Fruit fly (Drosophila melanogaster) whole organism, embryonic: ENCODE results near the gene Hmbs.

Source experiments
- Aef1 ChIP-seq: fragments of 200-800 bp; sonication (Bioruptor generic); IDR thresholded peaks from 3 replicates; pipeline ENCODE4 v1.3.6; 2022; ENCODE audit warnings: missing biosample characterization, missing genetic modification characterization
- C15 ChIP-seq: fragments of 200-800 bp; sonication (Bioruptor generic); IDR thresholded peaks from 3 replicates; pipeline ENCODE4 v1.3.6; 2022; ENCODE audit warnings: missing biosample characterization, missing genetic modification characterization
- CG12219 ChIP-seq: fragments of 200-800 bp; sonication (Bioruptor generic); optimal IDR thresholded peaks from 3 replicates; lab custom pipeline; 2018; ENCODE audit warnings: missing biosample characterization, mild to moderate bottlenecking, missing genetic modification characterization
- CG12391 ChIP-seq: fragments of 200-800 bp; sonication (Bioruptor generic); optimal IDR thresholded peaks from 3 replicates; lab custom pipeline; 2018; ENCODE audit warnings: missing biosample characterization, mild to moderate bottlenecking, missing genetic modification characterization, moderate library complexity
- CG14441 ChIP-seq: fragments of 200-800 bp; sonication (Bioruptor generic); IDR thresholded peaks from 2 replicates; pipeline ENCODE4 v1.3.6; 2022; ENCODE audit warnings: missing biosample characterization, missing genetic modification characterization
- CG17385 ChIP-seq: fragments of 200-800 bp; sonication (Bioruptor generic); optimal IDR thresholded peaks from 3 replicates; lab custom pipeline; 2018; ENCODE audit warnings: missing biosample characterization, mild to moderate bottlenecking, missing genetic modification characterization
- CG17612 ChIP-seq: fragments of 200-800 bp; sonication (Bioruptor generic); IDR thresholded peaks from 2 replicates; pipeline ENCODE4 v1.3.6; 2022; ENCODE audit warnings: missing biosample characterization, missing genetic modification characterization
- CG17829 ChIP-seq: fragments of 200-800 bp; optimal IDR thresholded peaks from 2 replicates; lab custom pipeline; 2019; ENCODE audit warnings: missing biosample characterization, mild to moderate bottlenecking, missing genetic modification characterization, moderate library complexity
- CG18476 ChIP-seq: fragments of 200-800 bp; sonication (Bioruptor generic); optimal IDR thresholded peaks from 2 replicates; lab custom pipeline; 2016; ENCODE audit warnings: missing biosample characterization, mild to moderate bottlenecking, missing genetic modification characterization
- CG2129 ChIP-seq: fragments of 200-800 bp; sonication (Bioruptor generic); IDR thresholded peaks from 2 replicates; pipeline ENCODE4 v1.3.6; 2022; ENCODE audit warnings: missing biosample characterization, missing genetic modification characterization; ENCODE audit not compliant: partially characterized antibody
- CG2202 ChIP-seq: fragments of 200-800 bp; sonication (Bioruptor generic); optimal IDR thresholded peaks from 2 replicates; lab custom pipeline; 2018; ENCODE audit warnings: missing biosample characterization, mild to moderate bottlenecking, missing genetic modification characterization
- CG2889 ChIP-seq: fragments of 200-800 bp; sonication (Bioruptor generic); IDR thresholded peaks from 3 replicates; pipeline ENCODE4 v1.3.6; 2022; ENCODE audit warnings: missing biosample characterization, missing genetic modification characterization
- CG32772 ChIP-seq: fragments of 200-800 bp; sonication (Bioruptor generic); IDR thresholded peaks from 2 replicates; pipeline ENCODE4 v1.3.6; 2022; ENCODE audit warnings: missing biosample characterization, missing genetic modification characterization
- CG34224 ChIP-seq: fragments of 200-800 bp; sonication (Bioruptor generic); IDR thresholded peaks from 3 replicates; pipeline ENCODE4 v1.3.6; 2022; ENCODE audit warnings: missing biosample characterization, missing genetic modification characterization; ENCODE audit not compliant: partially characterized antibody
- CG4424 ChIP-seq: fragments of 200-800 bp; sonication (Bioruptor generic); optimal IDR thresholded peaks from 3 replicates; lab custom pipeline; 2016; ENCODE audit warnings: missing biosample characterization, missing genetic modification characterization
- CG6683 ChIP-seq: fragments of 200-800 bp; sonication (Bioruptor generic); optimal IDR thresholded peaks from 2 replicates; lab custom pipeline; 2017; ENCODE audit warnings: missing biosample characterization, mild to moderate bottlenecking, missing genetic modification characterization, missing genetic modification reagents
- CG6791 ChIP-seq: fragments of 200-800 bp; sonication (Bioruptor generic); IDR thresholded peaks from 3 replicates; pipeline ENCODE4 v1.3.6; 2022; ENCODE audit warnings: missing biosample characterization, missing genetic modification characterization; ENCODE audit not compliant: partially characterized antibody
- CG8359 ChIP-seq: fragments of 200-800 bp; sonication (Bioruptor generic); optimal IDR thresholded peaks from 2 replicates; lab custom pipeline; 2017; ENCODE audit warnings: missing biosample characterization, mild to moderate bottlenecking, missing genetic modification characterization, borderline replicate concordance
- CG9437 ChIP-seq: fragments of 200-800 bp; sonication (Bioruptor generic); optimal IDR thresholded peaks from 2 replicates; lab custom pipeline; 2018; ENCODE audit warnings: missing biosample characterization, mild to moderate bottlenecking, missing genetic modification characterization
- Ets97D ChIP-seq: fragments of 200-800 bp; sonication (Bioruptor generic); optimal IDR thresholded peaks from 3 replicates; lab custom pipeline; 2016; ENCODE audit warnings: missing biosample characterization, missing genetic modification characterization
- H15 ChIP-seq: fragments of 200-800 bp; sonication (Bioruptor generic); IDR thresholded peaks from 3 replicates; pipeline ENCODE4 v1.3.6; 2022; ENCODE audit warnings: missing biosample characterization, missing genetic modification characterization
- HLHmδ ChIP-seq: fragments of 200-800 bp; sonication (Bioruptor generic); optimal IDR thresholded peaks from 2 replicates; lab custom pipeline; 2018; ENCODE audit warnings: missing biosample characterization, mild to moderate bottlenecking, missing genetic modification characterization, moderate library complexity
- Mes4 ChIP-seq: fragments of 200-800 bp; sonication (Bioruptor generic); optimal IDR thresholded peaks from 2 replicates; lab custom pipeline; 2016; ENCODE audit warnings: missing biosample characterization, missing genetic modification characterization
- Nf-YB ChIP-seq: fragments of 200-800 bp; sonication (Bioruptor generic); optimal IDR thresholded peaks from 3 replicates; lab custom pipeline; 2019; ENCODE audit warnings: missing biosample characterization, mild to moderate bottlenecking, missing genetic modification characterization, moderate library complexity
- NfI ChIP-seq: fragments of 200-800 bp; sonication (Bioruptor generic); optimal IDR thresholded peaks from 3 replicates; lab custom pipeline; 2018; ENCODE audit warnings: missing biosample characterization, mild to moderate bottlenecking, missing genetic modification characterization, moderate library complexity
- Pdp1 ChIP-seq, 2 experiments: fragments of 200-800 bp; sonication (Bioruptor generic); optimal IDR thresholded peaks; 3 replicates each; lab custom pipeline; 2016; ENCODE audit warnings: missing biosample characterization in 2 of 2, missing genetic modification characterization in 2 of 2, mild to moderate bottlenecking in 1 of 2, moderate library complexity in 1 of 2
- Rfx ChIP-seq: fragments of 200-800 bp; sonication (Bioruptor generic); IDR thresholded peaks from 2 replicates; pipeline ENCODE4 v1.3.6; 2022; ENCODE audit warnings: missing biosample characterization, missing genetic modification characterization
- Ssrp ChIP-seq: fragments of 200-800 bp; sonication (Bioruptor generic); optimal IDR thresholded peaks from 2 replicates; lab custom pipeline; 2018; ENCODE audit warnings: missing biosample characterization, mild to moderate bottlenecking, missing genetic modification characterization, moderate library complexity
- Usf ChIP-seq: fragments of 200-800 bp; sonication (Bioruptor generic); optimal IDR thresholded peaks from 2 replicates; lab custom pipeline; 2017; ENCODE audit warnings: missing genotype, missing biosample characterization, missing genetic modification characterization
- abd-A ChIP-seq: fragments of 200-800 bp; sonication (Bioruptor generic); optimal IDR thresholded peaks from 3 replicates; lab custom pipeline; 2019; ENCODE audit warnings: missing biosample characterization, mild to moderate bottlenecking, missing genetic modification characterization, moderate library complexity
- ara ChIP-seq: fragments of 200-800 bp; sonication (Bioruptor generic); IDR thresholded peaks from 2 replicates; pipeline ENCODE4 v1.3.6; 2022; ENCODE audit warnings: missing biosample characterization, missing genetic modification characterization
- bab2 ChIP-seq: fragments of 200-800 bp; sonication (Bioruptor generic); optimal IDR thresholded peaks from 2 replicates; lab custom pipeline; 2016; ENCODE audit warnings: missing biosample characterization, missing genetic modification characterization
- bsh ChIP-seq, 2 experiments: fragments of 200-800 bp; sonication (Bioruptor generic); optimal IDR thresholded peaks; 2 replicates each; lab custom pipeline; 2017 to 2018; ENCODE audit warnings: mild to moderate bottlenecking in 2 of 2, missing biosample characterization in 2 of 2, missing genetic modification characterization in 2 of 2, moderate library complexity in 1 of 2
- btn ChIP-seq: fragments of 200-800 bp; sonication (Bioruptor generic); optimal IDR thresholded peaks from 2 replicates; lab custom pipeline; 2016; ENCODE audit warnings: missing biosample characterization, missing genetic modification characterization
- dmrt11E ChIP-seq: fragments of 200-800 bp; sonication (Bioruptor generic); optimal IDR thresholded peaks from 3 replicates; lab custom pipeline; 2018; ENCODE audit warnings: missing biosample characterization, mild to moderate bottlenecking, missing genetic modification characterization, moderate library complexity
- emc ChIP-seq: fragments of 200-800 bp; sonication (Bioruptor generic); optimal IDR thresholded peaks from 2 replicates; lab custom pipeline; 2016; ENCODE audit warnings: missing biosample characterization, missing genetic modification characterization
- fru ChIP-seq: fragments of >200 bp; optimal IDR thresholded peaks from 2 replicates; lab custom pipeline; 2017
- grn ChIP-seq: fragments of 200-800 bp; sonication (Bioruptor generic); optimal IDR thresholded peaks from 3 replicates; lab custom pipeline; 2017; ENCODE audit warnings: missing biosample characterization, missing genetic modification characterization
- hbn ChIP-seq: fragments of 200-800 bp; sonication (Bioruptor generic); IDR thresholded peaks from 2 replicates; pipeline ENCODE4 v1.3.6; 2022; ENCODE audit warnings: missing biosample characterization, missing genetic modification characterization; ENCODE audit not compliant: partially characterized antibody
- mirr ChIP-seq: fragments of 200-800 bp; sonication (Bioruptor generic); optimal IDR thresholded peaks from 3 replicates; lab custom pipeline; 2018; ENCODE audit warnings: missing biosample characterization, mild to moderate bottlenecking, missing genetic modification characterization
- nau ChIP-seq: fragments of 200-800 bp; sonication (Bioruptor generic); optimal IDR thresholded peaks from 3 replicates; lab custom pipeline; 2017; ENCODE audit warnings: missing biosample characterization, mild to moderate bottlenecking, missing genetic modification characterization, missing genetic modification reagents
- odd ChIP-seq: fragments of 200-800 bp; sonication (Bioruptor generic); optimal IDR thresholded peaks from 2 replicates; lab custom pipeline; 2017; ENCODE audit warnings: missing biosample characterization, mild to moderate bottlenecking, missing genetic modification characterization
- sc ChIP-seq, 3 experiments: fragments of >200 bp in 2 of 3; fragments of 200-800 bp in 1 of 3; sonication (Bioruptor generic) in 1 of 3; optimal IDR thresholded peaks; 2 replicates in 2 of 3; 3 replicates in 1 of 3; lab custom pipeline; 2017; ENCODE audit warnings: mild to moderate bottlenecking in 1 of 3, missing biosample characterization in 1 of 3, missing genetic modification characterization in 1 of 3, missing genetic modification reagents in 1 of 3
- sd ChIP-seq: fragments of 200-800 bp; sonication (Bioruptor generic); optimal IDR thresholded peaks from 3 replicates; lab custom pipeline; 2018; ENCODE audit warnings: missing biosample characterization, mild to moderate bottlenecking, missing genetic modification characterization, moderate library complexity
- tll ChIP-seq, 2 experiments: fragments of 200-800 bp in 1 of 2; fragments of >200 bp in 1 of 2; sonication (Bioruptor generic) in 1 of 2; optimal IDR thresholded peaks; 2 replicates each; lab custom pipeline; 2017 to 2019; ENCODE audit warnings: missing biosample characterization in 2 of 2, missing genetic modification characterization in 2 of 2, mild to moderate bottlenecking in 1 of 2, moderate library complexity in 1 of 2
- usp ChIP-seq: fragments of >200 bp; optimal IDR thresholded peaks from 2 replicates; lab custom pipeline; 2017; ENCODE audit warnings: missing biosample characterization, missing genetic modification characterization
- wdn ChIP-seq: fragments of 200-800 bp; sonication (Bioruptor generic); IDR thresholded peaks from 2 replicates; pipeline ENCODE4 v1.3.6; 2022; ENCODE audit warnings: missing biosample characterization, missing genetic modification characterization
- zen ChIP-seq: fragments of 200-800 bp; sonication (Bioruptor generic); optimal IDR thresholded peaks from 3 replicates; lab custom pipeline; 2018; ENCODE audit warnings: missing biosample characterization, mild to moderate bottlenecking, missing genetic modification characterization, moderate library complexity
- zfh2 ChIP-seq: fragments of 200-800 bp; sonication (Bioruptor generic); optimal IDR thresholded peaks from 2 replicates; lab custom pipeline; 2016; ENCODE audit warnings: missing biosample characterization, missing genetic modification characterization

Gene Hmbs

DNA sequence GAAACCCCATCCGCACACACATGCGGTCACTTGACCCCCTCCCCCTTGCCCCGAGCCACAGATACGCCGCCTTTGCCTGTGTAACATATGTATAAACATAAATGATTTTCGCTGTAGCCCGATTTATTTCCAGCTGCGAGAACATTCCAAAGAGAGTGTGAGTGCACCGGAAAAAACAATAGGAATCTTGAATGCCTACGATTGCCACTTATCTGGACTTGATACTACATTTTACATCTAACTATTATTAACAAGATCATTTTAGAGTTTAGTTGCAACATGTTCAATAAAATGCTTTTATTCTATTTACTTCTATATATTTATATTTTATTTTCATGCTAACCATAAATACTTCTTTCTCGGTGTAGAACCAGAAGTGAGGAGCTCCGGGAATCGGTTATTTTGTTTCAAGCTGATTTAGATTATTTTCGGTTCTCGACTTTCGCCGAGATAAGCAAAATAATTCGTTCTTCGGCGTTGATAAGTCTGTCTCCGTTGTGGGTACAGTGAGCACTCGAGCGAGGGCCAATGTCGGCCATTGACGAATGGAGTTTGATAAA is 34.5 kb upstream of the Hmbs start (continued):
- TF ChIP-seq sc (optimal IDR thresholded peaks at IDR 0.05; lab: Kevin White, UChicago) (no peak), sc (GFP tag; optimal IDR thresholded peaks at IDR 0.05; lab: Kevin White, UChicago) (peak; percentile 79), Pdp1 (GFP tag; optimal IDR thresholded peaks at IDR 0.05; lab: Kevin White, UChicago) (peak; percentile 3 to 42), C15 (GFP tag; lab: Robert Waterston, UW) (peak; percentile 64; the same call in 1 of the 3 replicates), btn (no peak), wdn (GFP tag; lab: Robert Waterston, UW) (peak; percentile 67), mirr (peak; percentile 25), NfI (peak; percentile 72), CG14441 (peak; percentile 71), H15 (GFP tag; lab: Robert Waterston, UW) (peak; percentile 67; the same call in 2 of the 3 replicates), grn (GFP tag; lab: Kevin White, UChicago) (peak; percentile 80), hbn (no peak), usp (GFP tag; lab: Kevin White, UChicago) (no peak), CG12391 (peak; percentile 92), CG12219 (GFP tag; lab: Kevin White, UChicago) (peak; percentile 66), CG18476 (peak; percentile 69), zen (tag; lab: Kevin White, UChicago) (peak; percentile 84), CG2202 (peak; percentile 71), CG2129 (no peak), bab2 (GFP tag; lab: Kevin White, UChicago) (peak; percentile 40), abd-A (no peak), Usf (GFP tag; lab: Kevin White, UChicago) (peak; percentile 51), CG8359 (GFP tag; lab: Kevin White, UChicago) (peak; percentile 62), Ets97D (peak; percentile 19), ara (peak; percentile 92), tll (GFP tag; optimal IDR thresholded peaks at IDR 0.05; lab: Kevin White, UChicago) (no peak), CG4424 (GFP tag; lab: Kevin White, UChicago) (peak; percentile 62), CG2889 (GFP tag; lab: Robert Waterston, UW) (peak; percentile 67; the same call in 2 of the 3 replicates), CG6683 (GFP tag; lab: Kevin White, UChicago) (peak; percentile 32), CG32772 (GFP tag; lab: Robert Waterston, UW) (peak; percentile 71), nau (GFP tag; lab: Kevin White, UChicago) (no peak)
- TF ChIP-seq, all 482 proteins: peak for 325

DNA sequence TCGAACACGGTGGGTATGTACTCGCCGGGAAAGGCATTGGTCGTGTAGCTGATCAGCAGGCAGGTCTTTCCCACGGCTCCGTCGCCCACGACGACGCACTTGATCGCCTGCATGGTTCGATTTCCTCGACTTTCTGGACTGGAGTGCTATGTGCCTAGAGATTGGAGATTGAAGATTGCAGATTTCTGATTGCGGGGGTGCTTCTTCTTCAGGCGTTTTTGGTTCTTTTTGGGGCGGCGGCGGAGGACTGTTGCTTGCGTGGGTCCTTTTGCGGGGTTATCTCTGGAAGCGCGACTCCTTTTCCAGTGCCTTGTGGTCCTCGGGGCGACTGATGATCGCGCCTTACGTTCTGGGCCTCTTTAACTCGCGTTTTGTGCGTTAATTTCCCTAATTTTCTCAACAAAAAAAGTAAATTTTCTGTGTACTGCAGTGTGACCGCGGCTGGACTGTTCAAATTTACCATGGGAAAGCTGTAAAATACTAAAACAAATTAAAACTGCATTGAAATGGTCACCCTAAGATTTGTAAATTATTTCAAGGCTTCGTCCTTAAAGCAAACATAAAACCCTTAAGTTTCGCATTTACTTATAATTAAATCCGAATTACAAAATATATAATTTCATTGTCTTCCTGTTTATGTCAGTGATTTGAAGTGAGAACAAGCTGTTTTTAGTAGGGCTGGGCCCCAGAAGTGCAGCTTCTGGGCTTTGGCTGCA is 32.3 kb upstream of the Hmbs start, which contains the start of the genes Rac1 and Acat2:
TSS of gene Rac1 (minus strand) at position 450 of the 716 bp plus-strand sequence.
TSS of gene Acat2 (plus strand) at position 711 of the 716 bp plus-strand sequence.
- TF ChIP-seq bsh (GFP tag; optimal IDR thresholded peaks at IDR 0.05; lab: Kevin White, UChicago) (no peak), odd (GFP tag; lab: Kevin White, UChicago) (no peak), Nf-YB (GFP tag; lab: Kevin White, UChicago) (no peak), CG9437 (GFP tag; lab: Kevin White, UChicago) (no peak), CG6791 (GFP tag; lab: Robert Waterston, UW) (no peak), CG17612 (no peak), zfh2 (no peak), CG34224 (no peak), CG17829 (tag; lab: Kevin White, UChicago) (peak; percentile 55), Mes4 (GFP tag; lab: Kevin White, UChicago) (peak; percentile 13), emc (GFP tag; lab: Kevin White, UChicago) (no peak), HLHmδ (GFP tag; lab: Kevin White, UChicago) (no peak), fru (lab: Kevin White, UChicago) (no peak), CG17385 (GFP tag; lab: Kevin White, UChicago) (peak; percentile 78), Aef1 (GFP tag; lab: Robert Waterston, UW) (no peak), Ssrp (tag; lab: Kevin White, UChicago) (no peak), Rfx (GFP tag; lab: Robert Waterston, UW) (no peak), sd (tag; lab: Kevin White, UChicago) (peak; percentile 18), Pdp1 (GFP tag; optimal IDR thresholded peaks at IDR 0.05; lab: Kevin White, UChicago) (peak in 1 of 2 experiments; percentile 35), dmrt11E (peak; percentile 15)
